Fruit fly (Drosophila melanogaster): ENCODE measurements around the gene Arl2.

The Arl2 gene

dm6 chr3R:8308515-8308959, 32.4 kb upstream of the Arl2 start, which contains the start of gene tex (continued):
- TF ChIP-seq CG8290 (GFP tag; optimal IDR thresholded peaks at IDR 0.05) (peak; percentile 52), CG8290 (tag; optimal IDR thresholded peaks at IDR 0.05) (no peak), Hmr (GFP tag; optimal IDR thresholded peaks at IDR 0.05) (no peak), chif (GFP tag; optimal IDR thresholded peaks at IDR 0.05) (peak in 1 of 2 experiments; percentile 14), Sry-δ (GFP tag; optimal IDR thresholded peaks at IDR 0.05) (peak; percentile 66), gfzf (GFP tag; optimal IDR thresholded peaks at IDR 0.05) (peak; percentile 95), CG2202 (tag; optimal IDR thresholded peaks at IDR 0.05) (peak; percentile 63), knrl (GFP tag; IDR thresholded peaks at IDR 0.05; ENCODE audit: partially characterized antibody) (peak; percentile 27; the same call in 1 of the 3 replicates), Atf-2 (GFP tag; optimal IDR thresholded peaks at IDR 0.05) (no peak), CG7357 (GFP tag; IDR thresholded peaks at IDR 0.05) (no peak), CG30020 (tag; optimal IDR thresholded peaks at IDR 0.05) (no peak), CG14014 (GFP tag; IDR thresholded peaks at IDR 0.05) (no peak), lmd (GFP tag; IDR thresholded peaks at IDR 0.05) (no peak), CG4730 (GFP tag; IDR thresholded peaks at IDR 0.05) (no peak), CG15269 (tag; optimal IDR thresholded peaks at IDR 0.05) (no peak), CG11247 (GFP tag; IDR thresholded peaks at IDR 0.05) (no peak), CG13123 (GFP tag; optimal IDR thresholded peaks at IDR 0.05) (peak; percentile 1), ewg (GFP tag; optimal IDR thresholded peaks at IDR 0.05) (no peak), CG6175 (GFP tag; IDR thresholded peaks at IDR 0.05) (no peak), CG9727 (GFP tag; optimal IDR thresholded peaks at IDR 0.05) (peak; percentile 69), hb (GFP tag; IDR thresholded peaks at IDR 0.05; ENCODE audit: partially characterized antibody) (no peak), CG18262 (tag; optimal IDR thresholded peaks at IDR 0.05) (peak; percentile 65), CG13894 (tag; optimal IDR thresholded peaks at IDR 0.05) (no peak), CG9797 (GFP tag; optimal IDR thresholded peaks at IDR 0.05) (peak; percentile 74), CG4282 (GFP tag; optimal IDR thresholded peaks at IDR 0.05) (no peak), ATbp (GFP tag; optimal IDR thresholded peaks at IDR 0.05) (peak; percentile 80), Meics (GFP tag; optimal IDR thresholded peaks at IDR 0.05) (no peak), CG10431 (GFP tag; optimal IDR thresholded peaks at IDR 0.05) (peak; percentile 31), gsb (GFP tag; IDR thresholded peaks at IDR 0.05) (no peak), Dip3 (GFP tag; optimal IDR thresholded peaks at IDR 0.05) (no peak), CG9932 (GFP tag; IDR thresholded peaks at IDR 0.05) (no peak), Hr78 (GFP tag; optimal IDR thresholded peaks at IDR 0.05) (peak in 1 of 2 experiments; percentile 1), CG32767 (GFP tag; IDR thresholded peaks at IDR 0.05) (no peak), CG43689 (GFP tag; IDR thresholded peaks at IDR 0.05) (no peak), gro (GFP tag; optimal IDR thresholded peaks at IDR 0.05) (no peak), Fer2 (tag; optimal IDR thresholded peaks at IDR 0.05) (no peak), so (GFP tag; IDR thresholded peaks at IDR 0.05) (no peak), tin (GFP tag; optimal IDR thresholded peaks at IDR 0.05) (no peak), CG42726 (GFP tag; IDR thresholded peaks at IDR 0.05; ENCODE audit: partially characterized antibody) (no peak), Ravus (GFP tag; IDR thresholded peaks at IDR 0.05) (no peak), Mrtf (GFP tag; IDR thresholded peaks at IDR 0.05) (no peak), CG8944 (GFP tag; optimal IDR thresholded peaks at IDR 0.05) (no peak), bcd (GFP tag; optimal IDR thresholded peaks at IDR 0.05) (peak; percentile 17), CG3407 (GFP tag; optimal IDR thresholded peaks at IDR 0.05) (peak; percentile 62), CG13287 (GFP tag; IDR thresholded peaks at IDR 0.05; ENCODE audit: partially characterized antibody) (peak; percentile 67), CG17385 (GFP tag; optimal IDR thresholded peaks at IDR 0.05) (no peak), chinmo (GFP tag; IDR thresholded peaks at IDR 0.05; ENCODE audit: partially characterized antibody) (no peak), CG3847 (GFP tag; IDR thresholded peaks at IDR 0.05) (no peak), CG17829 (tag; optimal IDR thresholded peaks at IDR 0.05) (peak; percentile 25), sd (tag; optimal IDR thresholded peaks at IDR 0.05) (peak; percentile 22), CG4360 (GFP tag; IDR thresholded peaks at IDR 0.05) (no peak)

All from whole organism, embryonic.